Worm (Caenorhabditis elegans): ENCODE data around the gene mtss-1.

DNA sequence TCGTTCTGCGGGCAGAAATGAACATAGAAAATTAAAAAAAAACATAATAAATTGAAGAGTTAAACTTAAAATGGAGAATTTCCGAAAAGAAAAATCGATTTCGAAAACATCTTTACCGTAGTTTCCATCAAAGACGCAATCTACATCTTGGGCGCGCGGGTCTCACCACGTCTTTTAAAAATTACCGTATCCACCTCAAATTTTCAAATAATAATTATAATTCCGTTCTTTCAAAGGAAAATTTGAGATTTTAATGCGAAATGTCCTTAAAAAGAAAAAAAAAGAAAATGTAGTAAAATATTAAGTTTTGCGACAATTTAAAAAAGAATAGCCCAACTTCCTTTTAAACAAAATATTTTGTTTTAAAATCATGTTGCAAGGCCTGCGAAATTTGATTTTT lies 5.0 kb upstream of the mtss-1 start:
- TF ChIP-seq B0310.2 (tag; optimal IDR thresholded peaks at IDR 0.05) (no peak), aly-1 (tag; optimal IDR thresholded peaks at IDR 0.05) (no peak), hmg-4 (GFP tag; optimal IDR thresholded peaks at IDR 0.05) (no peak), hmbx-1 (tag; optimal IDR thresholded peaks at IDR 0.05) (no peak), pes-1 (GFP tag; IDR thresholded peaks at IDR 0.05) (no peak), F13C5.2 (tag; optimal IDR thresholded peaks at IDR 0.05) (no peak)

All from whole organism, early embryonic.